Worm (Caenorhabditis elegans) whole organism, L3 larva: ENCODE measurements around the gene serp-1.1.

Experiments
- R02D3.7 ChIP-seq: fragments of 150-350 bp; optimal IDR thresholded peaks from 2 replicates; lab custom pipeline; 2014; ENCODE audit warnings: missing biosample characterization, missing genetic modification characterization
- ZK546.5 ChIP-seq: sonication (generic microtip); optimal IDR thresholded peaks from 2 replicates; lab custom pipeline; 2017; ENCODE audit warnings: missing biosample characterization, missing genetic modification characterization
- aly-2 ChIP-seq: fragments of 150-350 bp; optimal IDR thresholded peaks from 2 replicates; lab custom pipeline; 2014; ENCODE audit warnings: missing biosample characterization, missing genetic modification characterization
- ceh-16 ChIP-seq: sonication (generic microtip); optimal IDR thresholded peaks from 2 replicates; lab custom pipeline; 2017; ENCODE audit warnings: missing biosample characterization, missing genetic modification characterization
- ceh-9 ChIP-seq: sonication (generic microtip); optimal IDR thresholded peaks from 2 replicates; lab custom pipeline; 2018; ENCODE audit warnings: missing biosample characterization, missing genetic modification characterization
- egl-27 ChIP-seq: sonication (generic microtip); optimal IDR thresholded peaks from 4 replicates; lab custom pipeline; 2017; ENCODE audit warnings: missing biosample characterization, missing genetic modification reagents, missing genetic modification characterization
- egl-5 ChIP-seq: fragments of 150-350 bp; optimal IDR thresholded peaks from 2 replicates; lab custom pipeline; 2017; ENCODE audit warnings: missing biosample characterization, missing genetic modification reagents, missing genetic modification characterization, inconsistent platforms
- elt-1 ChIP-seq: fragments of 150-350 bp; optimal IDR thresholded peaks from 2 replicates; lab custom pipeline; 2014; ENCODE audit warnings: missing biosample characterization, missing genetic modification characterization
- elt-2 ChIP-seq: sonication (generic microtip); optimal IDR thresholded peaks from 2 replicates; lab custom pipeline; 2016; ENCODE audit warnings: missing genetic modification reagents, mild to moderate bottlenecking, missing genetic modification characterization, missing compliant biosample characterization
- elt-3 ChIP-seq, 3 experiments: fragments of 150-350 bp in 1 of 3; sonication (generic microtip) in 2 of 3; optimal IDR thresholded peaks; 2 replicates in 2 of 3; 4 replicates in 1 of 3; lab custom pipeline; 2014 to 2017; ENCODE audit warnings: missing biosample characterization in 3 of 3, missing genetic modification characterization in 3 of 3
- fkh-10 ChIP-seq: sonication (generic microtip); optimal IDR thresholded peaks from 2 replicates; lab custom pipeline; 2017; ENCODE audit warnings: missing biosample characterization, missing genetic modification reagents, missing genetic modification characterization
- fkh-2 ChIP-seq: fragments of 150-350 bp; optimal IDR thresholded peaks from 2 replicates; lab custom pipeline; 2014; ENCODE audit warnings: missing biosample characterization, missing genetic modification reagents, missing genetic modification characterization
- jun-1 ChIP-seq: fragments of 150-350 bp; optimal IDR thresholded peaks from 2 replicates; lab custom pipeline; 2014; ENCODE audit warnings: missing biosample characterization, missing genetic modification reagents, missing genetic modification characterization
- lin-15B ChIP-seq: fragments of 150-350 bp; optimal IDR thresholded peaks from 2 replicates; lab custom pipeline; 2014; ENCODE audit warnings: missing biosample characterization, missing genetic modification characterization
- lin-39 ChIP-seq: fragments of 150-350 bp; optimal IDR thresholded peaks from 2 replicates; lab custom pipeline; 2018; ENCODE audit warnings: missing biosample characterization, missing genetic modification reagents, missing genetic modification characterization
- lsy-12 ChIP-seq: sonication (generic microtip); optimal IDR thresholded peaks from 2 replicates; lab custom pipeline; 2016; ENCODE audit warnings: mild to moderate bottlenecking, missing genetic modification characterization, missing compliant biosample characterization
- nfya-1 ChIP-seq: sonication (generic microtip); optimal IDR thresholded peaks from 2 replicates; lab custom pipeline; 2017; ENCODE audit warnings: missing genetic modification characterization, mild to moderate bottlenecking, missing compliant biosample characterization, antibody characterized with exemption, moderate library complexity; ENCODE audit not compliant: insufficient read depth
- nhr-11 ChIP-seq: fragments of 150-350 bp; optimal IDR thresholded peaks from 2 replicates; lab custom pipeline; 2014; ENCODE audit warnings: missing biosample characterization, missing genetic modification characterization
- nhr-12 ChIP-seq: fragments of 150-350 bp; optimal IDR thresholded peaks from 2 replicates; lab custom pipeline; 2014; ENCODE audit warnings: missing biosample characterization, missing genetic modification characterization
- nhr-23 ChIP-seq: fragments of 150-350 bp; optimal IDR thresholded peaks from 2 replicates; lab custom pipeline; 2014; ENCODE audit warnings: missing biosample characterization, missing genetic modification reagents, missing genetic modification characterization
- nhr-237 ChIP-seq: fragments of 150-350 bp; optimal IDR thresholded peaks from 2 replicates; lab custom pipeline; 2014; ENCODE audit warnings: missing biosample characterization, missing genetic modification characterization
- nhr-25 ChIP-seq: sonication (generic microtip); optimal IDR thresholded peaks from 2 replicates; lab custom pipeline; 2017; ENCODE audit warnings: missing biosample characterization, missing genetic modification characterization
- nhr-28 ChIP-seq: fragments of 150-350 bp; optimal IDR thresholded peaks from 2 replicates; lab custom pipeline; 2014; ENCODE audit warnings: missing biosample characterization, missing genetic modification characterization
- nhr-43 ChIP-seq: sonication (generic microtip); optimal IDR thresholded peaks from 2 replicates; lab custom pipeline; 2016; ENCODE audit warnings: mild to moderate bottlenecking, missing genetic modification characterization, missing compliant biosample characterization; ENCODE audit not compliant: poor library complexity, severe bottlenecking
- nhr-67 ChIP-seq: fragments of 150-350 bp; optimal IDR thresholded peaks from 2 replicates; lab custom pipeline; 2014; ENCODE audit warnings: missing biosample characterization, missing genetic modification characterization
- nhr-76 ChIP-seq: fragments of 150-350 bp; sonication (generic microtip); optimal IDR thresholded peaks from 5 replicates; lab custom pipeline; 2014; ENCODE audit warnings: missing biosample characterization, missing genetic modification characterization
- nhr-77 ChIP-seq: fragments of 150-350 bp; optimal IDR thresholded peaks from 2 replicates; lab custom pipeline; 2014; ENCODE audit warnings: missing biosample characterization, missing genetic modification characterization
- pha-4 ChIP-seq: fragments of 150-350 bp; optimal IDR thresholded peaks from 2 replicates; lab custom pipeline; 2014; ENCODE audit warnings: missing biosample characterization, missing genetic modification reagents, missing genetic modification characterization
- pqm-1 ChIP-seq: fragments of 150-350 bp; optimal IDR thresholded peaks from 2 replicates; lab custom pipeline; 2017; ENCODE audit warnings: missing biosample characterization, missing genetic modification characterization, inconsistent platforms
- snpc-4 ChIP-seq: fragments of 150-350 bp; optimal IDR thresholded peaks from 2 replicates; lab custom pipeline; 2014; ENCODE audit warnings: missing biosample characterization, missing genetic modification characterization
- tbx-2 ChIP-seq: sonication (generic microtip); optimal IDR thresholded peaks from 2 replicates; lab custom pipeline; 2016; ENCODE audit warnings: mild to moderate bottlenecking, missing genetic modification characterization, missing compliant biosample characterization
- unc-62 ChIP-seq: fragments of 150-350 bp; sonication (generic microtip); optimal IDR thresholded peaks from 4 replicates; lab custom pipeline; 2014; ENCODE audit warnings: missing biosample characterization, missing genetic modification reagents, missing genetic modification characterization
- zag-1 ChIP-seq: fragments of 150-350 bp; optimal IDR thresholded peaks from 2 replicates; lab custom pipeline; 2014; ENCODE audit warnings: missing biosample characterization, missing genetic modification characterization
- ztf-11 ChIP-seq: fragments of 150-350 bp; optimal IDR thresholded peaks from 2 replicates; lab custom pipeline; 2014; ENCODE audit warnings: missing biosample characterization, missing genetic modification characterization
- ztf-4 ChIP-seq: fragments of 150-350 bp; optimal IDR thresholded peaks from 2 replicates; lab custom pipeline; 2014; ENCODE audit warnings: missing biosample characterization, missing genetic modification characterization

serp-1.1 gene

ce11 chrX:15831537-15831936, 9.8 kb upstream of the serp-1.1 start:
- TF ChIP-seq nhr-67 (tag; lab: Kevin White, UChicago) (no peak), nhr-23 (no peak), egl-27 (tag; lab: Kevin White, UChicago) (no peak), nhr-25 (tag; lab: Kevin White, UChicago) (no peak), nhr-28 (tag; lab: Kevin White, UChicago) (no peak), ZK546.5 (tag; lab: Kevin White, UChicago) (no peak), nhr-76 (tag; lab: Kevin White, UChicago) (no peak), elt-1 (tag; lab: Kevin White, UChicago) (no peak), nhr-237 (tag; lab: Kevin White, UChicago) (no peak), lin-39 (no peak), ceh-9 (tag; lab: Kevin White, UChicago) (no peak), ztf-4 (no peak), fkh-2 (tag; lab: Kevin White, UChicago) (no peak)

ce11 chrX:15838496-15838948, 2.9 kb upstream of the serp-1.1 start, which contains the start of gene acox-1.6:
TSS of gene acox-1.6 (minus strand) at chrX:15838546.
- TF ChIP-seq egl-5 (tag; lab: Kevin White, UChicago) (no peak), pha-4 (tag; lab: Kevin White, UChicago) (peak; percentile 42), pqm-1 (tag; lab: Kevin White, UChicago) (peak; percentile 85), elt-2 (tag; lab: Kevin White, UChicago) (peak; percentile 70)

DNA sequence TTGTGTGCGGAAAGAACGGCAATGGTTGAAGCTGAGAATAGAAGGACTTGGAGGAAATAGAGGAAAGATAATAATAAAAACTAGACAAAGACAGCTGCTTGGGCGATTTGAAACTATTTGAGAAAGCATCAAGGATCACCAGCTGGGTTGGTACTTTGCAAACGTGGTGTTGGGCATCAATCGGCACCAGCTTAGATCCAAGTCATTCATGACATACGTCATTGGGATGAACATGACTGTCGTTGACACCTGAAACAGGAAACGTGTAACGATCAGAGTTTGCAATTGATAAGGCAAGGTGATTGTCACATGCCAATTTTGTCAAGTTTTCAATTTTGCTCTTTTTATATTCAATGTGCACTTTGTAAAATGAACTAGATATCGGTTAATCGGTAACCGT, 1.1 kb downstream of the serp-1.1 start:
- peak; percentile 87 for TF ChIP-seq pqm-1 (tag; lab: Kevin White, UChicago)
- peak; percentile 47 for TF ChIP-seq nhr-77 (tag; lab: Kevin White, UChicago)
- TF ChIP-seq pha-4 (tag; lab: Kevin White, UChicago): peak; percentile 3
- TF ChIP-seq tbx-2 (tag; lab: Kevin White, UChicago): peak; percentile 58
- no peak for TF ChIP-seq ztf-11 (tag; lab: Kevin White, UChicago)
- TF ChIP-seq lsy-12 (tag; lab: Kevin White, UChicago): peak; percentile 67
- TF ChIP-seq nhr-43 (tag; lab: Kevin White, UChicago): peak; percentile 87
- peak; percentile 61 for TF ChIP-seq jun-1 (tag; lab: Kevin White, UChicago)
- TF ChIP-seq aly-2 (tag; lab: Kevin White, UChicago): peak; percentile 21
- TF ChIP-seq egl-5 (tag; lab: Kevin White, UChicago): no peak
- peak; percentile 85 for TF ChIP-seq elt-2 (tag; lab: Kevin White, UChicago)
- TF ChIP-seq egl-27 (tag; lab: Kevin White, UChicago): no peak

- TF ChIP-seq ceh-16: no peak
- TF ChIP-seq egl-5 (tag; lab: Kevin White, UChicago): no peak
- TF ChIP-seq R02D3.7 (tag; lab: Kevin White, UChicago): no peak
- no peak for TF ChIP-seq nfya-1 (tag; lab: Kevin White, UChicago)
- TF ChIP-seq elt-3 (tag; optimal IDR thresholded peaks at IDR 0.05; lab: Kevin White, UChicago): no peak
- no peak for TF ChIP-seq egl-27 (tag; lab: Kevin White, UChicago)
- TF ChIP-seq nhr-12: no peak
- TF ChIP-seq fkh-10: no peak
- TF ChIP-seq pqm-1 (tag; lab: Kevin White, UChicago): no peak
- TF ChIP-seq nhr-23: no peak
- no peak for TF ChIP-seq nhr-76 (tag; lab: Kevin White, UChicago)
- no peak for TF ChIP-seq snpc-4
- TF ChIP-seq nhr-11 (tag; lab: Kevin White, UChicago): no peak
- TF ChIP-seq zag-1 (tag; lab: Kevin White, UChicago): no peak
- TF ChIP-seq unc-62 (GFP tag; lab: Kevin White, UChicago): no peak
- no peak for TF ChIP-seq ztf-11 (tag; lab: Kevin White, UChicago)
These were observed 3.0 kb downstream of the serp-1.1 start for ce11 chrX:15844330-15844729.

- peak; percentile 5 for TF ChIP-seq pqm-1 (tag; lab: Kevin White, UChicago)
- no peak for TF ChIP-seq nhr-11 (tag; lab: Kevin White, UChicago)
- TF ChIP-seq lin-15B (tag; lab: Kevin White, UChicago): no peak
- TF ChIP-seq egl-27 (tag; lab: Kevin White, UChicago): no peak
- no peak for TF ChIP-seq ZK546.5 (tag; lab: Kevin White, UChicago)
- TF ChIP-seq elt-3 (tag; optimal IDR thresholded peaks at IDR 0.05; lab: Kevin White, UChicago): no peak
- TF ChIP-seq elt-2 (tag; lab: Kevin White, UChicago): peak; percentile 71
These were observed 5.2 kb downstream of the serp-1.1 start for ce11 chrX:15846552-15846951.
